Worm (Caenorhabditis elegans): ENCODE data around the gene T05A7.12.

ce11 chrII:4689477-4689876 lies 26.4 kb upstream of the T05A7.12 start, which contains the start of gene F10G7.12:
- TF ChIP-seq nhr-10 (tag; optimal IDR thresholded peaks at IDR 0.05) (no peak), unc-55 (GFP tag; optimal IDR thresholded peaks at IDR 0.05) (no peak), lsy-2 (tag; optimal IDR thresholded peaks at IDR 0.05) (no peak), lin-13 (GFP tag; optimal IDR thresholded peaks at IDR 0.05) (no peak), mdl-1 (tag; optimal IDR thresholded peaks at IDR 0.05) (no peak), nhr-11 (tag; optimal IDR thresholded peaks at IDR 0.05) (no peak), nhr-25 (tag; optimal IDR thresholded peaks at IDR 0.05) (no peak), aly-2 (tag; optimal IDR thresholded peaks at IDR 0.05) (no peak), nhr-23 (tag; optimal IDR thresholded peaks at IDR 0.05) (no peak), alr-1 (tag; optimal IDR thresholded peaks at IDR 0.05) (no peak), lin-39 (tag; optimal IDR thresholded peaks at IDR 0.05) (no peak), F13H6.1 (tag; optimal IDR thresholded peaks at IDR 0.05) (no peak), skn-1 (tag; optimal IDR thresholded peaks at IDR 0.05) (no peak)

All from whole organism, L2 larva.